Worm (Caenorhabditis elegans): ENCODE data around the gene mdt-27.

DNA sequence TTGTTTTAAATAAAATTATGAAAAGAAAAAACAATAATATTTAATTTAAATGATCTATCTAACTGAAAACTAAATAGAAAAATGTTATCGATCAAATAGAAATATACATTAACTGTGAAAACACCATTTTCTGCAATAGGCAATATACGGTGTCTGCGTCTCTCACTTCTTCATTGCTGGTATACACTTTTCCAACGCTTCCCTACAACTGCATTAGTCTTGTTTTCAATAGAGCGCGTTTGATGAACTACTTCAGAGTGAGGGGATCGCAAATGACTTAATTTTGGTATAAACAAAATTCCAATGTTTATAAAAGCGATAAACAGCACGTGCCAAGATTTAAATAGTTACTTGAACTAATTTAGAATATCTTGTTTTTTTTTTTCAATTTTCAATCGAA is 955 bp downstream of the mdt-27 start:
- TF ChIP-seq ref-1 (GFP tag; conservative IDR thresholded peaks at IDR 0.05) (no peak), flt-1 (GFP tag; IDR thresholded peaks at IDR 0.05) (no peak), tab-1 (GFP tag; IDR thresholded peaks at IDR 0.05) (no peak)

Measured in whole organism, midembryonic.